Fruit fly (Drosophila melanogaster) whole organism, embryonic: ENCODE data around the gene CG45207.

Experiments
- ATbp ChIP-seq: fragments of 200-800 bp; sonication (Bioruptor generic); optimal IDR thresholded peaks from 2 replicates; lab custom pipeline; 2017; ENCODE audit warnings: missing biosample characterization, mild to moderate bottlenecking, missing genetic modification characterization, missing genetic modification reagents
- Atf6 ChIP-seq: fragments of 200-800 bp; sonication (Bioruptor generic); IDR thresholded peaks from 2 replicates; pipeline ENCODE4 v1.3.6; 2022; ENCODE audit warnings: missing biosample characterization, missing genetic modification characterization
- CG12071 ChIP-seq: fragments of 200-800 bp; sonication (Bioruptor generic); optimal IDR thresholded peaks from 3 replicates; lab custom pipeline; 2018; ENCODE audit warnings: missing biosample characterization, mild to moderate bottlenecking, missing genetic modification characterization
- CG13296 ChIP-seq: fragments of 200-800 bp; sonication (Bioruptor generic); optimal IDR thresholded peaks from 3 replicates; lab custom pipeline; 2018; ENCODE audit warnings: missing biosample characterization, mild to moderate bottlenecking, missing genetic modification characterization
- CG1647 ChIP-seq: fragments of 200-800 bp; sonication (Bioruptor generic); optimal IDR thresholded peaks from 3 replicates; lab custom pipeline; 2016; ENCODE audit warnings: missing biosample characterization, missing genetic modification characterization
- CG18011 ChIP-seq: fragments of 200-800 bp; sonication (Bioruptor generic); optimal IDR thresholded peaks from 2 replicates; lab custom pipeline; 2017; ENCODE audit warnings: missing biosample characterization, missing genetic modification characterization, mild to moderate bottlenecking, moderate library complexity, missing genotype
- CG1832 ChIP-seq: fragments of 200-800 bp; sonication (Bioruptor generic); optimal IDR thresholded peaks from 2 replicates; lab custom pipeline; 2017; ENCODE audit warnings: missing biosample characterization, mild to moderate bottlenecking, missing genetic modification characterization, inconsistent platforms
- CG18476 ChIP-seq: fragments of 200-800 bp; sonication (Bioruptor generic); optimal IDR thresholded peaks from 2 replicates; lab custom pipeline; 2016; ENCODE audit warnings: missing biosample characterization, mild to moderate bottlenecking, missing genetic modification characterization
- CG18764 ChIP-seq: fragments of 200-800 bp; sonication (Bioruptor generic); optimal IDR thresholded peaks from 3 replicates; lab custom pipeline; 2016; ENCODE audit warnings: missing biosample characterization, missing genetic modification characterization
- CG2199 ChIP-seq: fragments of 200-800 bp; sonication (Bioruptor generic); IDR thresholded peaks from 3 replicates; pipeline ENCODE4 v1.3.6; 2022; ENCODE audit warnings: missing biosample characterization, missing genetic modification characterization
- CG2202 ChIP-seq: fragments of 200-800 bp; sonication (Bioruptor generic); optimal IDR thresholded peaks from 2 replicates; lab custom pipeline; 2018; ENCODE audit warnings: missing biosample characterization, mild to moderate bottlenecking, missing genetic modification characterization
- CG2889 ChIP-seq: fragments of 200-800 bp; sonication (Bioruptor generic); IDR thresholded peaks from 3 replicates; pipeline ENCODE4 v1.3.6; 2022; ENCODE audit warnings: missing biosample characterization, missing genetic modification characterization
- CG30431 ChIP-seq: fragments of 200-800 bp; sonication (Bioruptor generic); optimal IDR thresholded peaks from 2 replicates; lab custom pipeline; 2017; ENCODE audit warnings: missing biosample characterization, missing genetic modification characterization
- CG32532 ChIP-seq: fragments of 200-800 bp; sonication (Bioruptor generic); IDR thresholded peaks from 2 replicates; pipeline ENCODE4 v1.3.6; 2022; ENCODE audit warnings: missing biosample characterization, missing genetic modification characterization
- CG32772 ChIP-seq: fragments of 200-800 bp; sonication (Bioruptor generic); IDR thresholded peaks from 2 replicates; pipeline ENCODE4 v1.3.6; 2022; ENCODE audit warnings: missing biosample characterization, missing genetic modification characterization
- CG33213 ChIP-seq: fragments of 200-800 bp; sonication (Bioruptor generic); optimal IDR thresholded peaks from 3 replicates; lab custom pipeline; 2016; ENCODE audit warnings: missing biosample characterization, missing genetic modification characterization
- CG34422 ChIP-seq: fragments of 200-800 bp; sonication (Bioruptor generic); IDR thresholded peaks from 3 replicates; pipeline ENCODE4 v1.3.6; 2022; ENCODE audit warnings: missing biosample characterization, missing genetic modification characterization
- CG3847 ChIP-seq: fragments of 200-800 bp; sonication (Bioruptor generic); IDR thresholded peaks from 2 replicates; pipeline ENCODE4 v1.3.6; 2022; ENCODE audit warnings: missing biosample characterization, missing genetic modification characterization
- CG42726 ChIP-seq: fragments of 200-800 bp; sonication (Bioruptor generic); IDR thresholded peaks from 2 replicates; pipeline ENCODE4 v1.3.6; 2022; ENCODE audit warnings: missing biosample characterization, missing genetic modification characterization; ENCODE audit not compliant: partially characterized antibody
- CG4730 ChIP-seq: fragments of 200-800 bp; sonication (Bioruptor generic); IDR thresholded peaks from 2 replicates; pipeline ENCODE4 v1.3.6; 2022; ENCODE audit warnings: missing biosample characterization, missing genetic modification characterization
- CG7271 ChIP-seq: fragments of 200-800 bp; sonication (Bioruptor generic); optimal IDR thresholded peaks from 2 replicates; lab custom pipeline; 2018; ENCODE audit warnings: missing biosample characterization, mild to moderate bottlenecking, missing genetic modification characterization, moderate library complexity
- CG8388 ChIP-seq: fragments of 200-800 bp; sonication (Bioruptor generic); optimal IDR thresholded peaks from 2 replicates; lab custom pipeline; 2019; ENCODE audit warnings: missing biosample characterization, mild to moderate bottlenecking, missing genetic modification characterization, moderate library complexity
- CG8478 ChIP-seq: fragments of >200 bp; optimal IDR thresholded peaks from 2 replicates; lab custom pipeline; 2018
- CkIIα-i1 ChIP-seq: fragments of 200-800 bp; sonication (Bioruptor generic); IDR thresholded peaks from 2 replicates; pipeline ENCODE4 v1.3.6; 2022; ENCODE audit warnings: missing biosample characterization, missing genetic modification characterization
- Dref ChIP-seq: fragments of 200-800 bp; sonication (Bioruptor generic); IDR thresholded peaks from 2 replicates; pipeline ENCODE4 v1.3.6; 2022; ENCODE audit warnings: missing biosample characterization, missing genetic modification characterization
- Fer2 ChIP-seq: fragments of 200-800 bp; sonication (Bioruptor generic); optimal IDR thresholded peaks from 2 replicates; lab custom pipeline; 2018; ENCODE audit warnings: missing biosample characterization, mild to moderate bottlenecking, missing genetic modification characterization, moderate library complexity
- Fer3 ChIP-seq: fragments of 200-800 bp; sonication (Bioruptor generic); optimal IDR thresholded peaks from 2 replicates; lab custom pipeline; 2018; ENCODE audit warnings: missing biosample characterization, mild to moderate bottlenecking, missing genetic modification characterization, moderate library complexity
- HmgD ChIP-seq: fragments of 200-800 bp; sonication (Bioruptor generic); optimal IDR thresholded peaks from 3 replicates; lab custom pipeline; 2016; ENCODE audit warnings: missing biosample characterization, missing genetic modification characterization
- Mes4 ChIP-seq: fragments of 200-800 bp; sonication (Bioruptor generic); optimal IDR thresholded peaks from 2 replicates; lab custom pipeline; 2016; ENCODE audit warnings: missing biosample characterization, missing genetic modification characterization
- Sry-δ ChIP-seq: fragments of 200-800 bp; sonication (Bioruptor generic); optimal IDR thresholded peaks from 2 replicates; lab custom pipeline; 2016; ENCODE audit warnings: missing biosample characterization, missing genetic modification characterization
- ara ChIP-seq: fragments of 200-800 bp; sonication (Bioruptor generic); IDR thresholded peaks from 2 replicates; pipeline ENCODE4 v1.3.6; 2022; ENCODE audit warnings: missing biosample characterization, missing genetic modification characterization
- br ChIP-seq: fragments of >200 bp; optimal IDR thresholded peaks from 2 replicates; lab custom pipeline; 2017
- chif ChIP-seq, 2 experiments: fragments of 200-800 bp; sonication (Bioruptor generic); optimal IDR thresholded peaks; 3 replicates each; lab custom pipeline; 2016; ENCODE audit warnings: missing biosample characterization in 2 of 2, missing genetic modification characterization in 2 of 2
- dan ChIP-seq: fragments of 200-800 bp; sonication (Bioruptor generic); IDR thresholded peaks from 2 replicates; pipeline ENCODE4 v1.3.6; 2022; ENCODE audit warnings: missing biosample characterization, missing genetic modification characterization
- eve ChIP-seq, 2 experiments: fragments of >200 bp; optimal IDR thresholded peaks; 2 replicates each; lab custom pipeline; 2017; ENCODE audit warnings: missing biosample characterization in 2 of 2, missing genetic modification characterization in 2 of 2
- gcm ChIP-seq: fragments of 200-800 bp; sonication (Bioruptor generic); optimal IDR thresholded peaks from 2 replicates; lab custom pipeline; 2019; ENCODE audit warnings: missing biosample characterization, mild to moderate bottlenecking, missing genetic modification characterization, moderate library complexity
- ind ChIP-seq: fragments of 200-800 bp; sonication (Bioruptor generic); optimal IDR thresholded peaks from 3 replicates; lab custom pipeline; 2016; ENCODE audit warnings: missing biosample characterization, missing genetic modification characterization
- lilli ChIP-seq: fragments of 200-800 bp; sonication (Bioruptor generic); optimal IDR thresholded peaks from 3 replicates; lab custom pipeline; 2016; ENCODE audit warnings: missing biosample characterization, missing genetic modification characterization
- nau ChIP-seq: fragments of 200-800 bp; sonication (Bioruptor generic); optimal IDR thresholded peaks from 3 replicates; lab custom pipeline; 2017; ENCODE audit warnings: missing biosample characterization, mild to moderate bottlenecking, missing genetic modification characterization, missing genetic modification reagents
- odd ChIP-seq: fragments of 200-800 bp; sonication (Bioruptor generic); optimal IDR thresholded peaks from 2 replicates; lab custom pipeline; 2017; ENCODE audit warnings: missing biosample characterization, mild to moderate bottlenecking, missing genetic modification characterization
- pan ChIP-seq, 4 experiments: fragments of >200 bp in 3 of 4; fragments of 200-800 bp in 1 of 4; sonication (Bioruptor generic) in 1 of 4; optimal IDR thresholded peaks in 3 of 4; IDR thresholded peaks in 1 of 4; 2 replicates each; pipeline versions ENCODE4 v1.3.6 to Lab custom; 2017 to 2022; ENCODE audit warnings: missing biosample characterization in 2 of 4, missing genetic modification characterization in 2 of 4, mixed read lengths in 1 of 4
- pho ChIP-seq: fragments of 200-800 bp; sonication (Bioruptor generic); optimal IDR thresholded peaks from 2 replicates; lab custom pipeline; 2016; ENCODE audit warnings: missing biosample characterization, missing genetic modification characterization
- pnt ChIP-seq: fragments of 200-800 bp; sonication (Bioruptor generic); optimal IDR thresholded peaks from 3 replicates; lab custom pipeline; 2016; ENCODE audit warnings: missing biosample characterization, missing genetic modification characterization
- psq ChIP-seq: fragments of 200-800 bp; sonication (Bioruptor generic); optimal IDR thresholded peaks from 2 replicates; lab custom pipeline; 2017; ENCODE audit warnings: missing biosample characterization, missing genetic modification characterization
- ranshi ChIP-seq: fragments of 200-800 bp; sonication (Bioruptor generic); IDR thresholded peaks from 2 replicates; pipeline ENCODE4 v1.3.6; 2022; ENCODE audit warnings: missing biosample characterization, missing genetic modification characterization
- row ChIP-seq: fragments of 200-800 bp; sonication (Bioruptor generic); IDR thresholded peaks from 3 replicates; pipeline ENCODE4 v1.3.6; 2022; ENCODE audit warnings: missing biosample characterization, missing genetic modification characterization
- sens ChIP-seq: fragments of 200-800 bp; sonication (Bioruptor generic); peaks from one replicate; lab custom pipeline; 2016; ENCODE audit warnings: missing biosample characterization, missing genetic modification characterization
- sisA ChIP-seq: fragments of 200-800 bp; sonication (Bioruptor generic); IDR thresholded peaks from 2 replicates; pipeline ENCODE4 v1.3.6; 2022; ENCODE audit warnings: missing biosample characterization, missing genetic modification characterization
- sob ChIP-seq: fragments of 200-800 bp; sonication (Bioruptor generic); IDR thresholded peaks from 2 replicates; pipeline ENCODE4 v1.3.6; 2022; ENCODE audit warnings: missing biosample characterization, missing genetic modification characterization
- sr ChIP-seq: fragments of 200-800 bp; sonication (Bioruptor generic); IDR thresholded peaks from 3 replicates; pipeline ENCODE4 v1.3.6; 2022; ENCODE audit warnings: missing biosample characterization, missing genetic modification characterization
- stc ChIP-seq: fragments of 200-800 bp; sonication (Bioruptor generic); IDR thresholded peaks from 2 replicates; pipeline ENCODE4 v1.3.6; 2022; ENCODE audit warnings: missing biosample characterization, missing genetic modification characterization
- vvl ChIP-seq: fragments of 200-800 bp; sonication (Bioruptor generic); IDR thresholded peaks from 2 replicates; pipeline ENCODE4 v1.3.6; 2022; ENCODE audit warnings: missing biosample characterization, missing genetic modification characterization
- zen2 ChIP-seq: fragments of 200-800 bp; sonication (Bioruptor generic); IDR thresholded peaks from 3 replicates; pipeline ENCODE4 v1.3.6; 2022; ENCODE audit warnings: missing biosample characterization, missing genetic modification characterization; ENCODE audit not compliant: partially characterized antibody

The CG45207 gene

DNA sequence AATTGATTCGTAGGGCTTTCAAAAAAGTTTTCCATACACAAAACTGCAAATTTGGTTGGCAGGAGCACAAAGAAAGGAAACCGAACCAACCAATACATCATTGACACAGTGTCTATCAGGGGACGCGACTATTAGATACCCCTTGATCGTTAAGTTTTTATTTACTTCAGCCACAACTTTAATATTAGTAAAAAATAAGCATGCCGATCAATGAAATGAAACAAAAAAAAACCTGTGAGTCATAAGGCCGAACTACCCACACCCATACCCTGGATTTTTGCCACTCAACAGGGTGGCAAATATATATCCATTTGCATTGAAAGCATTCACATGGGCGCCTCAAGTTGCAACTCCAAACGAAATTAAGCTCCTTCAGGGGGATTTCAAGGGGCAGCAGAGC is 41.1 kb upstream of the CG45207 start (continued):
- TF ChIP-seq ATbp (GFP tag; lab: Kevin White, UChicago) (peak; percentile 1), CG34422 (GFP tag; lab: Robert Waterston, UW) (peak; percentile 52; the same call in 1 of the 3 replicates), CG42726 (GFP tag; lab: Robert Waterston, UW) (no peak), CG1832 (GFP tag; lab: Kevin White, UChicago) (no peak), CG32772 (GFP tag; lab: Robert Waterston, UW) (no peak), gcm (no peak), Fer3 (no peak), CG18476 (GFP tag; lab: Kevin White, UChicago) (no peak), CG13296 (GFP tag; lab: Kevin White, UChicago) (no peak), sens (peak; percentile 60), sr (GFP tag; lab: Robert Waterston, UW) (no peak), br (lab: Kevin White, UChicago) (no peak), CG18764 (GFP tag; lab: Kevin White, UChicago) (no peak), Atf6 (GFP tag; lab: Robert Waterston, UW) (no peak), ara (GFP tag; lab: Robert Waterston, UW) (peak; percentile 56), vvl (GFP tag; lab: Robert Waterston, UW) (peak; percentile 29), Dref (no peak), odd (GFP tag; lab: Kevin White, UChicago) (no peak), row (GFP tag; lab: Robert Waterston, UW) (peak; percentile 46; the same call in 2 of the 3 replicates), CG32532 (GFP tag; lab: Robert Waterston, UW) (peak; percentile 30; the same call in 1 of the 2 replicates), CG1647 (GFP tag; lab: Kevin White, UChicago) (no peak), CkIIα-i1 (GFP tag; lab: Robert Waterston, UW) (no peak), CG2202 (no peak), HmgD (GFP tag; lab: Kevin White, UChicago) (no peak), Fer2 (no peak), CG3847 (GFP tag; lab: Robert Waterston, UW) (no peak), lilli (GFP tag; lab: Kevin White, UChicago) (peak; percentile 28), psq (GFP tag; lab: Kevin White, UChicago) (no peak), CG7271 (tag; lab: Kevin White, UChicago) (no peak), CG18011 (GFP tag; lab: Kevin White, UChicago) (no peak), Sry-δ (no peak), CG8478 (lab: Kevin White, UChicago) (no peak), CG8388 (GFP tag; lab: Kevin White, UChicago) (no peak), pan (optimal IDR thresholded peaks at IDR 0.05; lab: Kevin White, UChicago) (no peak), pan (GFP tag; optimal IDR thresholded peaks at IDR 0.05 in 1 of 2, IDR thresholded peaks at IDR 0.05 in 1 of 2) (peak in 1 of 2 experiments; percentile 35), pnt (GFP tag; lab: Kevin White, UChicago) (peak; percentile 29), CG2889 (no peak), CG30431 (GFP tag; lab: Kevin White, UChicago) (no peak), CG4730 (GFP tag; lab: Robert Waterston, UW) (0 out of 2 replicates have a peak, but pooled peaks have one; percentile 39), CG12071 (GFP tag; lab: Kevin White, UChicago) (no peak), sob (GFP tag; lab: Robert Waterston, UW) (peak; percentile 50; the same call in 1 of the 2 replicates), eve (GFP tag; optimal IDR thresholded peaks at IDR 0.05; lab: Kevin White, UChicago) (no peak), ind (GFP tag; lab: Kevin White, UChicago) (peak; percentile 17), pho (GFP tag; lab: Kevin White, UChicago) (no peak), nau (GFP tag; lab: Kevin White, UChicago) (no peak), ranshi (GFP tag; lab: Robert Waterston, UW) (no peak), zen2 (GFP tag; lab: Robert Waterston, UW) (no peak), dan (GFP tag; lab: Robert Waterston, UW) (peak; percentile 21; the same call in 1 of the 2 replicates), sisA (GFP tag; lab: Robert Waterston, UW) (peak; percentile 60), CG2199 (GFP tag; lab: Robert Waterston, UW) (peak; percentile 13; the same call in 1 of the 3 replicates), CG33213 (GFP tag; lab: Kevin White, UChicago) (no peak), stc (GFP tag; lab: Robert Waterston, UW) (no peak), chif (GFP tag; optimal IDR thresholded peaks at IDR 0.05; lab: Kevin White, UChicago) (peak; percentile 34 to 39), Mes4 (GFP tag; lab: Kevin White, UChicago) (no peak)
